Fruit fly (Drosophila melanogaster) whole organism, embryonic: Measurements from ENCODE around the gene CG9733.

ENCODE experiments used
- ATbp ChIP-seq: fragments of 200-800 bp; sonication (Bioruptor generic); optimal IDR thresholded peaks from 2 replicates; lab custom pipeline; 2017; ENCODE audit warnings: missing biosample characterization, mild to moderate bottlenecking, missing genetic modification characterization, missing genetic modification reagents
- Abd-B ChIP-seq: fragments of 200-800 bp; sonication (Bioruptor generic); optimal IDR thresholded peaks from 2 replicates; lab custom pipeline; 2018; ENCODE audit warnings: missing biosample characterization, mild to moderate bottlenecking, missing genetic modification characterization, moderate library complexity
- CG10366 ChIP-seq: fragments of 200-800 bp; sonication (Bioruptor generic); IDR thresholded peaks from 2 replicates; pipeline ENCODE4 v1.3.6; 2022; ENCODE audit warnings: missing biosample characterization, missing genetic modification characterization
- CG10431 ChIP-seq: fragments of 200-800 bp; sonication (Bioruptor generic); optimal IDR thresholded peaks from 3 replicates; lab custom pipeline; 2018; ENCODE audit warnings: missing biosample characterization, mild to moderate bottlenecking, missing genetic modification characterization
- CG10979 ChIP-seq: fragments of 200-800 bp; sonication (Bioruptor generic); optimal IDR thresholded peaks from 2 replicates; lab custom pipeline; 2018; ENCODE audit warnings: missing biosample characterization, mild to moderate bottlenecking, missing genetic modification characterization, moderate library complexity
- CG11695 ChIP-seq: fragments of 200-800 bp; sonication (Bioruptor generic); IDR thresholded peaks from 3 replicates; pipeline ENCODE4 v1.3.6; 2022; ENCODE audit warnings: missing biosample characterization, missing genetic modification characterization
- CG12391 ChIP-seq: fragments of 200-800 bp; sonication (Bioruptor generic); optimal IDR thresholded peaks from 3 replicates; lab custom pipeline; 2018; ENCODE audit warnings: missing biosample characterization, mild to moderate bottlenecking, missing genetic modification characterization, moderate library complexity
- CG13424 ChIP-seq: fragments of 200-800 bp; sonication (Bioruptor generic); optimal IDR thresholded peaks from 2 replicates; lab custom pipeline; 2019; ENCODE audit warnings: missing biosample characterization, mild to moderate bottlenecking, missing genetic modification characterization, moderate library complexity
- CG13775 ChIP-seq: fragments of 200-800 bp; sonication (Bioruptor generic); optimal IDR thresholded peaks from 3 replicates; lab custom pipeline; 2017; ENCODE audit warnings: missing biosample characterization, mild to moderate bottlenecking, missing genetic modification characterization
- CG2116 ChIP-seq: fragments of 200-800 bp; sonication (Bioruptor generic); optimal IDR thresholded peaks from 3 replicates; lab custom pipeline; 2018; ENCODE audit warnings: missing biosample characterization, mild to moderate bottlenecking, missing genetic modification characterization
- CG2120 ChIP-seq: fragments of 200-800 bp; sonication (Bioruptor generic); optimal IDR thresholded peaks from 3 replicates; lab custom pipeline; 2016; ENCODE audit warnings: missing biosample characterization, missing genetic modification characterization
- CG2678 ChIP-seq: fragments of 200-800 bp; sonication (Bioruptor generic); optimal IDR thresholded peaks from 3 replicates; lab custom pipeline; 2019; ENCODE audit warnings: missing biosample characterization, mild to moderate bottlenecking, missing genetic modification characterization, moderate library complexity
- CG42726 ChIP-seq: fragments of 200-800 bp; sonication (Bioruptor generic); IDR thresholded peaks from 2 replicates; pipeline ENCODE4 v1.3.6; 2022; ENCODE audit warnings: missing biosample characterization, missing genetic modification characterization; ENCODE audit not compliant: partially characterized antibody
- CG6272 ChIP-seq: fragments of 200-800 bp; sonication (Bioruptor generic); IDR thresholded peaks from 2 replicates; pipeline ENCODE4 v1.3.6; 2022; ENCODE audit warnings: missing biosample characterization, missing genetic modification characterization
- CG7556 ChIP-seq: fragments of 200-800 bp; sonication (Bioruptor generic); optimal IDR thresholded peaks from 2 replicates; lab custom pipeline; 2017; ENCODE audit warnings: missing biosample characterization, mild to moderate bottlenecking, missing genetic modification characterization
- CG8924 ChIP-seq: fragments of 200-800 bp; optimal IDR thresholded peaks from 3 replicates; lab custom pipeline; 2019; ENCODE audit warnings: missing biosample characterization, mild to moderate bottlenecking, missing genetic modification characterization, moderate library complexity
- CG9727 ChIP-seq: fragments of 200-800 bp; sonication (Bioruptor generic); optimal IDR thresholded peaks from 3 replicates; lab custom pipeline; 2017; ENCODE audit warnings: missing biosample characterization, mild to moderate bottlenecking, missing genetic modification characterization
- CTCF ChIP-seq: fragments of 200-800 bp; sonication (Bioruptor generic); optimal IDR thresholded peaks from 2 replicates; lab custom pipeline; 2017; ENCODE audit warnings: missing biosample characterization, mild to moderate bottlenecking, missing genetic modification characterization, moderate library complexity
- D ChIP-seq, 2 experiments: fragments of 200-800 bp in 1 of 2; fragments of >200 bp in 1 of 2; sonication (Bioruptor generic) in 1 of 2; optimal IDR thresholded peaks; 2 replicates in 1 of 2; 3 replicates in 1 of 2; lab custom pipeline; 2017; ENCODE audit warnings: mild to moderate bottlenecking in 1 of 2, missing biosample characterization in 1 of 2, missing genetic modification characterization in 1 of 2, missing genetic modification reagents in 1 of 2
- Dek ChIP-seq: fragments of 200-800 bp; sonication (Bioruptor generic); optimal IDR thresholded peaks from 3 replicates; lab custom pipeline; 2019; ENCODE audit warnings: missing biosample characterization, mild to moderate bottlenecking, missing genetic modification characterization, moderate library complexity
- Fer1 ChIP-seq: fragments of 200-800 bp; sonication (Bioruptor generic); optimal IDR thresholded peaks from 2 replicates; lab custom pipeline; 2017; ENCODE audit warnings: missing biosample characterization, mild to moderate bottlenecking, missing genetic modification characterization
- HLHmδ ChIP-seq: fragments of 200-800 bp; sonication (Bioruptor generic); optimal IDR thresholded peaks from 2 replicates; lab custom pipeline; 2018; ENCODE audit warnings: missing biosample characterization, mild to moderate bottlenecking, missing genetic modification characterization, moderate library complexity
- Hr51 ChIP-seq, 2 experiments: fragments of 200-800 bp; sonication (Bioruptor generic); optimal IDR thresholded peaks; 2 replicates in 1 of 2; 3 replicates in 1 of 2; lab custom pipeline; 2016 to 2018; ENCODE audit warnings: missing biosample characterization in 2 of 2, missing genetic modification characterization in 2 of 2, mild to moderate bottlenecking in 1 of 2, moderate library complexity in 1 of 2
- Meics ChIP-seq: fragments of 200-800 bp; sonication (Bioruptor generic); optimal IDR thresholded peaks from 2 replicates; lab custom pipeline; 2017; ENCODE audit warnings: missing biosample characterization, mild to moderate bottlenecking, missing genetic modification characterization
- Sox102F ChIP-seq: fragments of 200-800 bp; sonication (Bioruptor generic); optimal IDR thresholded peaks from 2 replicates; lab custom pipeline; 2018; ENCODE audit warnings: missing biosample characterization, mild to moderate bottlenecking, missing genetic modification characterization, moderate library complexity
- Sry-β ChIP-seq: fragments of 200-800 bp; sonication (Bioruptor generic); optimal IDR thresholded peaks from 2 replicates; lab custom pipeline; 2018; ENCODE audit warnings: missing biosample characterization, mild to moderate bottlenecking, missing genetic modification characterization, moderate library complexity
- az2 ChIP-seq: fragments of 200-800 bp; sonication (Bioruptor generic); optimal IDR thresholded peaks from 3 replicates; lab custom pipeline; 2016; ENCODE audit warnings: missing biosample characterization, missing genetic modification characterization
- bsh ChIP-seq, 2 experiments: fragments of 200-800 bp; sonication (Bioruptor generic); optimal IDR thresholded peaks; 2 replicates each; lab custom pipeline; 2017 to 2018; ENCODE audit warnings: mild to moderate bottlenecking in 2 of 2, missing biosample characterization in 2 of 2, missing genetic modification characterization in 2 of 2, moderate library complexity in 1 of 2
- chif ChIP-seq, 2 experiments: fragments of 200-800 bp; sonication (Bioruptor generic); optimal IDR thresholded peaks; 3 replicates each; lab custom pipeline; 2016; ENCODE audit warnings: missing biosample characterization in 2 of 2, missing genetic modification characterization in 2 of 2
- crc ChIP-seq: fragments of 200-800 bp; sonication (Bioruptor generic); optimal IDR thresholded peaks from 2 replicates; lab custom pipeline; 2016; ENCODE audit warnings: missing biosample characterization, missing genetic modification characterization
- cwo ChIP-seq: fragments of 200-800 bp; sonication (Bioruptor generic); optimal IDR thresholded peaks from 3 replicates; lab custom pipeline; 2017; ENCODE audit warnings: missing biosample characterization, missing genetic modification characterization, mild to moderate bottlenecking, moderate library complexity, missing genetic modification reagents
- dan ChIP-seq: fragments of 200-800 bp; sonication (Bioruptor generic); IDR thresholded peaks from 2 replicates; pipeline ENCODE4 v1.3.6; 2022; ENCODE audit warnings: missing biosample characterization, missing genetic modification characterization
- dmrt99B ChIP-seq: fragments of 200-800 bp; sonication (Bioruptor generic); optimal IDR thresholded peaks from 2 replicates; lab custom pipeline; 2018; ENCODE audit warnings: missing biosample characterization, mild to moderate bottlenecking, missing genetic modification characterization, moderate library complexity
- dpn ChIP-seq, 2 experiments: fragments of 200-800 bp; sonication (Bioruptor generic); optimal IDR thresholded peaks; 3 replicates each; lab custom pipeline; 2016; ENCODE audit warnings: missing biosample characterization in 2 of 2, missing genetic modification characterization in 2 of 2
- esg ChIP-seq: fragments of 200-800 bp; sonication (Bioruptor generic); conservative IDR thresholded peaks from 2 replicates; pipeline ENCODE4 v1.3.6; 2022; ENCODE audit warnings: missing biosample characterization, missing genetic modification characterization
- fd102C ChIP-seq: fragments of 200-800 bp; sonication (Bioruptor generic); optimal IDR thresholded peaks from 2 replicates; lab custom pipeline; 2018; ENCODE audit warnings: missing biosample characterization, mild to moderate bottlenecking, missing genetic modification characterization, moderate library complexity
- ftz-f1 ChIP-seq: fragments of 200-800 bp; sonication (Bioruptor generic); optimal IDR thresholded peaks from 2 replicates; lab custom pipeline; 2016; ENCODE audit warnings: missing biosample characterization, missing genetic modification characterization
- gce ChIP-seq: fragments of 200-800 bp; sonication (Bioruptor generic); IDR thresholded peaks from 3 replicates; pipeline ENCODE4 v1.3.6; 2022; ENCODE audit warnings: missing biosample characterization, missing genetic modification characterization
- gem ChIP-seq: fragments of 200-800 bp; sonication (Bioruptor generic); optimal IDR thresholded peaks from 2 replicates; lab custom pipeline; 2019; ENCODE audit warnings: missing biosample characterization, mild to moderate bottlenecking, missing genetic modification characterization, moderate library complexity
- gro ChIP-seq: fragments of 200-800 bp; sonication (Bioruptor generic); optimal IDR thresholded peaks from 2 replicates; lab custom pipeline; 2016; ENCODE audit warnings: missing biosample characterization, missing genetic modification characterization
- gsb-n ChIP-seq: fragments of 200-800 bp; sonication (Bioruptor generic); optimal IDR thresholded peaks from 3 replicates; lab custom pipeline; 2018; ENCODE audit warnings: missing biosample characterization, mild to moderate bottlenecking, missing genetic modification characterization
- ham ChIP-seq: fragments of 200-800 bp; sonication (Bioruptor generic); IDR thresholded peaks from 2 replicates; pipeline ENCODE4 v1.3.6; 2022; ENCODE audit warnings: missing biosample characterization, missing genetic modification characterization
- hkb ChIP-seq, 2 experiments: fragments of 200-800 bp in 1 of 2; fragments of >200 bp in 1 of 2; sonication (Bioruptor generic) in 1 of 2; IDR thresholded peaks in 1 of 2; optimal IDR thresholded peaks in 1 of 2; 2 replicates each; pipeline versions ENCODE4 v1.3.6 to Lab custom; 2017 to 2022; ENCODE audit warnings: missing biosample characterization in 1 of 2, missing genetic modification characterization in 1 of 2
- ken ChIP-seq: fragments of 200-800 bp; sonication (Bioruptor generic); IDR thresholded peaks from 3 replicates; pipeline ENCODE4 v1.3.6; 2022; ENCODE audit warnings: missing biosample characterization, missing genetic modification characterization
- lab ChIP-seq: fragments of 200-800 bp; sonication (Bioruptor generic); optimal IDR thresholded peaks from 3 replicates; lab custom pipeline; 2017; ENCODE audit warnings: missing biosample characterization, missing genetic modification characterization, mild to moderate bottlenecking, moderate library complexity, missing genetic modification reagents
- maf-S ChIP-seq: fragments of 200-800 bp; sonication (Bioruptor generic); optimal IDR thresholded peaks from 2 replicates; lab custom pipeline; 2016; ENCODE audit warnings: missing biosample characterization, missing genetic modification characterization
- row ChIP-seq: fragments of 200-800 bp; sonication (Bioruptor generic); IDR thresholded peaks from 3 replicates; pipeline ENCODE4 v1.3.6; 2022; ENCODE audit warnings: missing biosample characterization, missing genetic modification characterization
- sens ChIP-seq: fragments of 200-800 bp; sonication (Bioruptor generic); peaks from one replicate; lab custom pipeline; 2016; ENCODE audit warnings: missing biosample characterization, missing genetic modification characterization
- sqz ChIP-seq: fragments of 200-800 bp; sonication (Bioruptor generic); optimal IDR thresholded peaks from 3 replicates; lab custom pipeline; 2018; ENCODE audit warnings: missing biosample characterization, mild to moderate bottlenecking, missing genetic modification characterization
- trem ChIP-seq: fragments of 200-800 bp; optimal IDR thresholded peaks from 3 replicates; lab custom pipeline; 2019; ENCODE audit warnings: missing biosample characterization, mild to moderate bottlenecking, missing genetic modification characterization, moderate library complexity

Gene CG9733

DNA sequence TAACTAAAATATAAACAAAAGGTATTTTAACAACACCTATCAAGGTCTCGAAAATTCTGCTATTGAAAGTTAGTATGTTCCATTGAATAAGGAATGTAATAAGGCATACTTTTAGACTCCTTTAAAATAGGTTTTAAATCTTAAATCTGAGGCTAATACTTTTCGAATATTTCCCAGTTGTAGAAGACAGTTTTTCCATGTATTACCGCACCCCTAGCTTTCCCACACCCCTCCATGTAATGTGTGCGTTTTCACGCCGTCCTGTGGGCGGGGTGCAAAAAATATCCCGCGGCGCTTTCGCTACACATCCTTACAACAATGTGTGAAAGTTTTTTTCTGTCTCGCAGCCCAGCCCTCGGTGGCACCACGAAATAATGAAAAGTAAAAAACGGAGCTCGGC, 21.9 kb downstream of the CG9733 start (continued):
- TF ChIP-seq D (optimal IDR thresholded peaks at IDR 0.05; lab: Kevin White, UChicago) (no peak), D (GFP tag; optimal IDR thresholded peaks at IDR 0.05; lab: Kevin White, UChicago) (peak; percentile 12), ATbp (no peak), CTCF (GFP tag; lab: Kevin White, UChicago) (no peak), fd102C (GFP tag; lab: Kevin White, UChicago) (no peak), Hr51 (GFP tag; optimal IDR thresholded peaks at IDR 0.05; lab: Kevin White, UChicago) (peak in 1 of 2 experiments; percentile 12), gem (tag; lab: Kevin White, UChicago) (peak; percentile 28), ftz-f1 (GFP tag; lab: Kevin White, UChicago) (no peak), maf-S (GFP tag; lab: Kevin White, UChicago) (no peak), CG10366 (GFP tag; lab: Robert Waterston, UW) (no peak), sqz (peak; percentile 14), CG8924 (peak; percentile 1), Sry-β (GFP tag; lab: Kevin White, UChicago) (no peak), dan (GFP tag; lab: Robert Waterston, UW) (no peak), cwo (no peak), HLHmδ (no peak), CG10979 (tag; lab: Kevin White, UChicago) (peak; percentile 15), gsb-n (tag; lab: Kevin White, UChicago) (peak; percentile 23), ham (GFP tag; lab: Robert Waterston, UW) (no peak), hkb (optimal IDR thresholded peaks at IDR 0.05; lab: Kevin White, UChicago) (no peak), hkb (GFP tag; IDR thresholded peaks at IDR 0.05; lab: Robert Waterston, UW) (no peak), Meics (GFP tag; lab: Kevin White, UChicago) (peak; percentile 8), crc (GFP tag; lab: Kevin White, UChicago) (no peak), CG2120 (GFP tag; lab: Kevin White, UChicago) (peak; percentile 23), bsh (GFP tag; optimal IDR thresholded peaks at IDR 0.05; lab: Kevin White, UChicago) (peak in 1 of 2 experiments; percentile 26), gro (GFP tag; lab: Kevin White, UChicago) (no peak), CG12391 (peak; percentile 26), dpn (GFP tag; optimal IDR thresholded peaks at IDR 0.05; lab: Kevin White, UChicago) (no peak), CG13424 (tag; lab: Kevin White, UChicago) (peak; percentile 5), CG9727 (GFP tag; lab: Kevin White, UChicago) (no peak), CG10431 (GFP tag; lab: Kevin White, UChicago) (peak; percentile 92), CG11695 (no peak), trem (tag; lab: Kevin White, UChicago) (no peak), az2 (GFP tag; lab: Kevin White, UChicago) (no peak), Dek (tag; lab: Kevin White, UChicago) (no peak), CG2116 (GFP tag; lab: Kevin White, UChicago) (no peak), chif (GFP tag; optimal IDR thresholded peaks at IDR 0.05; lab: Kevin White, UChicago) (no peak), CG13775 (GFP tag; lab: Kevin White, UChicago) (no peak), Abd-B (GFP tag; lab: Kevin White, UChicago) (no peak), esg (GFP tag; lab: Robert Waterston, UW) (no peak), Fer1 (GFP tag; lab: Kevin White, UChicago) (peak; percentile 8), dmrt99B (tag; lab: Kevin White, UChicago) (peak; percentile 17), CG6272 (GFP tag; lab: Robert Waterston, UW) (no peak), row (peak; percentile 54), CG42726 (GFP tag; lab: Robert Waterston, UW) (no peak), CG2678 (tag; lab: Kevin White, UChicago) (peak; percentile 39), lab (peak; percentile 12), CG7556 (GFP tag; lab: Kevin White, UChicago) (peak; percentile 36), ken (no peak), sens (GFP tag; lab: Kevin White, UChicago) (peak; percentile 17), gce (GFP tag; lab: Robert Waterston, UW) (no peak), Sox102F (GFP tag; lab: Kevin White, UChicago) (peak; percentile 12)
